Worm (Caenorhabditis elegans): ENCODE results near the gene Y43F8C.23.

Gene Y43F8C.23

ce11 chrV:19719253-19719652 lies 7.7 kb upstream of the Y43F8C.23 start, which contains the start of gene Y116F11A.6:
Gene Y116F11A.6, plus strand, starts transcription at chrV:19719553.
- TF ChIP-seq zag-1 (tag; optimal IDR thresholded peaks at IDR 0.05) (no peak), ztf-11 (tag; optimal IDR thresholded peaks at IDR 0.05) (no peak), nhr-12 (tag; optimal IDR thresholded peaks at IDR 0.05) (no peak), ztf-4 (tag; optimal IDR thresholded peaks at IDR 0.05) (no peak), skn-1 (tag; optimal IDR thresholded peaks at IDR 0.05) (no peak), nhr-11 (tag; optimal IDR thresholded peaks at IDR 0.05) (no peak), C34F6.9 (tag; optimal IDR thresholded peaks at IDR 0.05) (no peak), Y55F3AM.14 (GFP tag; optimal IDR thresholded peaks at IDR 0.05) (no peak), nhr-237 (tag; optimal IDR thresholded peaks at IDR 0.05) (no peak), fos-1 (tag; optimal IDR thresholded peaks at IDR 0.05) (no peak), nhr-23 (tag; optimal IDR thresholded peaks at IDR 0.05) (no peak), egl-27 (tag; optimal IDR thresholded peaks at IDR 0.05) (no peak), unc-55 (GFP tag; optimal IDR thresholded peaks at IDR 0.05) (no peak), aly-2 (tag; optimal IDR thresholded peaks at IDR 0.05) (no peak), blmp-1 (tag; optimal IDR thresholded peaks at IDR 0.05; ENCODE audit: insufficient read depth) (no peak), mdl-1 (tag; optimal IDR thresholded peaks at IDR 0.05) (no peak), unc-39 (tag; optimal IDR thresholded peaks at IDR 0.05) (no peak), lin-11 (tag; optimal IDR thresholded peaks at IDR 0.05) (no peak), alr-1 (tag; optimal IDR thresholded peaks at IDR 0.05) (no peak), snpc-4 (tag; optimal IDR thresholded peaks at IDR 0.05) (no peak)

ce11 chrV:19718660-19719059 lies 7.1 kb upstream of the Y43F8C.23 start:
- TF ChIP-seq lin-13 (GFP tag; optimal IDR thresholded peaks at IDR 0.05) (no peak), elt-1 (tag; optimal IDR thresholded peaks at IDR 0.05) (no peak), ama-1 (optimal IDR thresholded peaks at IDR 0.05) (no peak), F13H6.1 (tag; optimal IDR thresholded peaks at IDR 0.05) (no peak), sma-9 (GFP tag; optimal IDR thresholded peaks at IDR 0.05) (no peak), sma-9 (tag; optimal IDR thresholded peaks at IDR 0.05) (no peak), nhr-129 (tag; optimal IDR thresholded peaks at IDR 0.05) (no peak), nhr-6 (tag; optimal IDR thresholded peaks at IDR 0.05) (no peak), lin-11 (tag; optimal IDR thresholded peaks at IDR 0.05) (no peak), nhr-11 (tag; optimal IDR thresholded peaks at IDR 0.05) (no peak), blmp-1 (tag; optimal IDR thresholded peaks at IDR 0.05; ENCODE audit: insufficient read depth) (no peak)

ce11 chrV:19717933-19718332 lies 6.4 kb upstream of the Y43F8C.23 start:
- TF ChIP-seq sma-3 (GFP tag; optimal IDR thresholded peaks at IDR 0.05) (no peak), ceh-82 (tag; optimal IDR thresholded peaks at IDR 0.05) (no peak), nhr-237 (tag; optimal IDR thresholded peaks at IDR 0.05) (no peak)

ce11 chrV:19715847-19716246 lies 4.3 kb upstream of the Y43F8C.23 start, which contains the start of gene Y43F8C.17:
Gene Y43F8C.17, plus strand, starts transcription at chrV:19716147.
- TF ChIP-seq aly-2 (tag; optimal IDR thresholded peaks at IDR 0.05) (no peak), nhr-10 (tag; optimal IDR thresholded peaks at IDR 0.05) (no peak), ZK546.5 (tag; optimal IDR thresholded peaks at IDR 0.05) (no peak), nhr-25 (tag; optimal IDR thresholded peaks at IDR 0.05) (no peak), unc-55 (GFP tag; optimal IDR thresholded peaks at IDR 0.05) (no peak), Y55F3AM.14 (GFP tag; optimal IDR thresholded peaks at IDR 0.05) (no peak), R02D3.7 (tag; optimal IDR thresholded peaks at IDR 0.05) (no peak), snpc-4 (tag; optimal IDR thresholded peaks at IDR 0.05) (no peak), F13H6.1 (tag; optimal IDR thresholded peaks at IDR 0.05) (no peak), blmp-1 (tag; optimal IDR thresholded peaks at IDR 0.05; ENCODE audit: insufficient read depth) (no peak), nhr-21 (tag; optimal IDR thresholded peaks at IDR 0.05) (no peak)

ce11 chrV:19715419-19715818 lies 3.9 kb upstream of the Y43F8C.23 start, which contains the start of gene Y43F8C.16:
Gene Y43F8C.16, minus strand, starts transcription at chrV:19715519.
- no peak for TF ChIP-seq peb-1 (tag; optimal IDR thresholded peaks at IDR 0.05)
- TF ChIP-seq lin-11 (tag; optimal IDR thresholded peaks at IDR 0.05) = no peak
- no peak for TF ChIP-seq R02D3.7 (tag; optimal IDR thresholded peaks at IDR 0.05)

Measured in whole organism, L2 larva.